Fruit fly (Drosophila melanogaster): Measurements from ENCODE around the gene Smyd3.

The Smyd3 gene

dm6 chrX:2608470-2609157, at the start of gene Smyd3:
Smyd3 (minus strand) TSS chrX:2608876.
- peak; percentile 80 for TF ChIP-seq CG17801 (GFP tag; optimal IDR thresholded peaks at IDR 0.05; ENCODE audit: partially characterized antibody)

dm6 chrX:2658258-2658853, 49.7 kb upstream of the Smyd3 start:
- peak; percentile 5 for TF ChIP-seq CG17801 (GFP tag; optimal IDR thresholded peaks at IDR 0.05; ENCODE audit: partially characterized antibody)

dm6 chrX:2657220-2657619, 48.5 kb upstream of the Smyd3 start:
- TF ChIP-seq CG17801 (GFP tag; optimal IDR thresholded peaks at IDR 0.05; ENCODE audit: partially characterized antibody) = no peak

- TF ChIP-seq CG17801 (GFP tag; optimal IDR thresholded peaks at IDR 0.05; ENCODE audit: partially characterized antibody) = no peak
Measured at dm6 chrX:2655998-2656397, 47.3 kb upstream of the Smyd3 start.

- no peak for TF ChIP-seq CG17801 (GFP tag; optimal IDR thresholded peaks at IDR 0.05; ENCODE audit: partially characterized antibody)
Measured at dm6 chrX:2655479-2655878, 46.8 kb upstream of the Smyd3 start.

- TF ChIP-seq CG17801 (GFP tag; optimal IDR thresholded peaks at IDR 0.05; ENCODE audit: partially characterized antibody) = peak; percentile 72
Measured at dm6 chrX:2653533-2654296, 45.0 kb upstream of the Smyd3 start.

- no peak for TF ChIP-seq CG17801 (GFP tag; optimal IDR thresholded peaks at IDR 0.05; ENCODE audit: partially characterized antibody)
Measured at dm6 chrX:2652124-2652923, 43.6 kb upstream of the Smyd3 start.

dm6 chrX:2651128-2651527, 42.5 kb upstream of the Smyd3 start:
- no peak for TF ChIP-seq CG17801 (GFP tag; optimal IDR thresholded peaks at IDR 0.05; ENCODE audit: partially characterized antibody)

- no peak for TF ChIP-seq CG17801 (GFP tag; optimal IDR thresholded peaks at IDR 0.05; ENCODE audit: partially characterized antibody)
Measured at dm6 chrX:2648959-2649358, 40.3 kb upstream of the Smyd3 start.

dm6 chrX:2647950-2648613, 39.4 kb upstream of the Smyd3 start:
- no peak for TF ChIP-seq CG17801 (GFP tag; optimal IDR thresholded peaks at IDR 0.05; ENCODE audit: partially characterized antibody)

- TF ChIP-seq CG17801 (GFP tag; optimal IDR thresholded peaks at IDR 0.05; ENCODE audit: partially characterized antibody) = no peak
Measured at dm6 chrX:2647472-2647883, 38.8 kb upstream of the Smyd3 start.

dm6 chrX:2646022-2646761, 37.5 kb upstream of the Smyd3 start:
- TF ChIP-seq CG17801 (GFP tag; optimal IDR thresholded peaks at IDR 0.05; ENCODE audit: partially characterized antibody) = peak; percentile 94

- TF ChIP-seq CG17801 (GFP tag; optimal IDR thresholded peaks at IDR 0.05; ENCODE audit: partially characterized antibody) = peak; percentile 58
Measured at dm6 chrX:2645593-2645992, 36.9 kb upstream of the Smyd3 start.
